Worm (Caenorhabditis elegans): ENCODE results near the gene Y57A10C.1.

DNA sequence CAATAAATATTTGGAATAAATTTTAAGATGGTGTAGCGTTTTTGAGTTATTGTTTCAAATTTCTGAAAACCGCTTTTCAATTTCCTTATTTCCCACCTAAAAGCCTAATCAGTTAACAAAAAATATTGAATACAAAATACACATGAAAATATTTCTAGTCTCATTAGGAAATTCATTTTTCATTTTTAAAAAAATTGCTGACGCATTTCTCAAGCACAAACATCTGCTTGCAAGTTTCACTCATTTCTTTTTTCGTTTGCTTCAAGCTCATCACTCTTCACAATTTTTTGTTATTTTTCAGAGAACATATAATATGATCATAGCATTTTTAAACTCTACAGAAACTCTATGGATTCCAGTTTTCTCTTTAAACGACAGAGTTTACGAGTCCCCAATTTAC, 24.3 kb downstream of the Y57A10C.1 start, which contains the start of gene sre-41:
- TF ChIP-seq ref-1 (GFP tag; conservative IDR thresholded peaks at IDR 0.05) (no peak), T22C8.4 (GFP tag; IDR thresholded peaks at IDR 0.05) (no peak)

Measured in whole organism, midembryonic.